Fruit fly (Drosophila melanogaster): ENCODE data around the gene CG14377.
A peak's percentile ranks its signal among the peaks of the same experiment; 100 is the strongest.

CG14377 gene

dm6 chr3R:13366561-13367518 is 30.8 kb upstream of the CG14377 start, which contains the start of gene Elp6 (continued):
- TF ChIP-seq Dip3 (GFP tag; optimal IDR thresholded peaks at IDR 0.05) (peak; percentile 47), CG10274 (GFP tag; optimal IDR thresholded peaks at IDR 0.05) (peak; percentile 29), otp (GFP tag; IDR thresholded peaks at IDR 0.05) (no peak), CG7357 (GFP tag; IDR thresholded peaks at IDR 0.05) (no peak), Chrac-16 (GFP tag; optimal IDR thresholded peaks at IDR 0.05) (peak; percentile 57), dimm (GFP tag; IDR thresholded peaks at IDR 0.05) (0 out of 2 replicates have a peak, but pooled peaks have one; percentile 9), CG18476 (GFP tag; optimal IDR thresholded peaks at IDR 0.05) (peak; percentile 75), fd96Cb (tag; optimal IDR thresholded peaks at IDR 0.05) (peak; percentile 49), Blimp-1 (GFP tag; optimal IDR thresholded peaks at IDR 0.05) (peak; percentile 48), pnt (GFP tag; optimal IDR thresholded peaks at IDR 0.05) (peak; percentile 9), CG33557 (GFP tag; optimal IDR thresholded peaks at IDR 0.05) (no peak), CG1024 (GFP tag; IDR thresholded peaks at IDR 0.05) (peak; percentile 52; the same call in 1 of the 2 replicates), CG12391 (tag; optimal IDR thresholded peaks at IDR 0.05) (peak; percentile 68), zfh1 (GFP tag; IDR thresholded peaks at IDR 0.05) (peak; percentile 27; the same call in 1 of the 3 replicates), Spps (tag; optimal IDR thresholded peaks at IDR 0.05) (no peak), CG7839 (tag; optimal IDR thresholded peaks at IDR 0.05) (peak; percentile 73), Trl (optimal IDR thresholded peaks at IDR 0.05) (no peak), Trl (GFP tag; optimal IDR thresholded peaks at IDR 0.05) (peak; percentile 53), Drgx (GFP tag; IDR thresholded peaks at IDR 0.05) (peak; percentile 63), CG11093 (GFP tag; IDR thresholded peaks at IDR 0.05) (0 out of 3 replicates have a peak, but pooled peaks have one; percentile 31), seq (GFP tag; IDR thresholded peaks at IDR 0.05) (peak; percentile 46; the same call in 1 of the 2 replicates), CG2129 (GFP tag; IDR thresholded peaks at IDR 0.05; ENCODE audit: partially characterized antibody) (no peak), Xrp1 (GFP tag; IDR thresholded peaks at IDR 0.05) (peak; percentile 51; the same call in 1 of the 2 replicates), zen2 (GFP tag; IDR thresholded peaks at IDR 0.05; ENCODE audit: partially characterized antibody) (no peak), Hr51 (GFP tag; optimal IDR thresholded peaks at IDR 0.05) (peak; percentile 50 to 73), grau (tag; optimal IDR thresholded peaks at IDR 0.05) (peak; percentile 71), CG11696 (GFP tag; IDR thresholded peaks at IDR 0.05) (no peak), Hand (GFP tag; optimal IDR thresholded peaks at IDR 0.05) (peak; percentile 61), PHDP (tag; optimal IDR thresholded peaks at IDR 0.05) (peak; percentile 59), tgo (GFP tag; IDR thresholded peaks at IDR 0.05) (peak; percentile 65), Scr (GFP tag; IDR thresholded peaks at IDR 0.05; ENCODE audit: partially characterized antibody) (no peak), BEAF-32 (GFP tag; optimal IDR thresholded peaks at IDR 0.05) (no peak), Med (GFP tag) (peak; percentile 77), Nf-YA (GFP tag; IDR thresholded peaks at IDR 0.05) (0 out of 2 replicates have a peak, but pooled peaks have one; percentile 18), CG3281 (GFP tag; optimal IDR thresholded peaks at IDR 0.05) (peak; percentile 83), h (optimal IDR thresholded peaks at IDR 0.05) (no peak), CG9932 (GFP tag; IDR thresholded peaks at IDR 0.05) (peak; percentile 70), sd (tag; optimal IDR thresholded peaks at IDR 0.05) (no peak), pros (GFP tag; optimal IDR thresholded peaks at IDR 0.05) (no peak), cad (GFP tag; optimal IDR thresholded peaks at IDR 0.05) (no peak), disco-r (GFP tag; optimal IDR thresholded peaks at IDR 0.05) (peak; percentile 51), CG43689 (GFP tag; IDR thresholded peaks at IDR 0.05) (no peak), fd64A (GFP tag; optimal IDR thresholded peaks at IDR 0.05) (no peak), CG10431 (GFP tag; optimal IDR thresholded peaks at IDR 0.05) (peak; percentile 71), wdn (GFP tag; IDR thresholded peaks at IDR 0.05) (no peak), zfh2 (GFP tag; optimal IDR thresholded peaks at IDR 0.05) (peak; percentile 62), CG4424 (GFP tag; optimal IDR thresholded peaks at IDR 0.05) (peak; percentile 79), ind (GFP tag; optimal IDR thresholded peaks at IDR 0.05) (peak; percentile 68), NC2α (GFP tag; optimal IDR thresholded peaks at IDR 0.05) (no peak)
